Worm (Caenorhabditis elegans) whole organism, young adult: ENCODE measurements around the gene Y47A7.2.

ENCODE experiments used
- B0261.1 ChIP-seq: sonication (generic microtip); optimal IDR thresholded peaks from 2 replicates; lab custom pipeline; 2016; ENCODE audit warnings: mild to moderate bottlenecking, missing genetic modification characterization, moderate library complexity, missing compliant biosample characterization
- B0336.3 ChIP-seq: fragments of 200-800 bp; sonication (Bioruptor generic); IDR thresholded peaks from 2 replicates; pipeline ENCODE4 v1.3.6; 2022; ENCODE audit warnings: missing genetic modification characterization, missing compliant biosample characterization
- D2030.7 ChIP-seq: fragments of 200-800 bp; sonication (Bioruptor generic); IDR thresholded peaks from 2 replicates; pipeline ENCODE4 v1.3.6; 2022; ENCODE audit warnings: missing genetic modification reagents, missing genetic modification characterization, missing compliant biosample characterization
- F22D6.2 ChIP-seq: sonication (generic microtip); optimal IDR thresholded peaks from 2 replicates; lab custom pipeline; 2016; ENCODE audit warnings: mild to moderate bottlenecking, missing genetic modification characterization, missing compliant biosample characterization
- F33H1.4 ChIP-seq: fragments of 200-800 bp; sonication (Bioruptor generic); IDR thresholded peaks from 2 replicates; pipeline ENCODE4 v1.3.6; 2022; ENCODE audit warnings: missing genetic modification reagents, missing genetic modification characterization, missing compliant biosample characterization
- F37B4.10 ChIP-seq: fragments of 200-800 bp; sonication (Bioruptor generic); IDR thresholded peaks from 2 replicates; pipeline ENCODE4 v1.3.6; 2022; ENCODE audit warnings: missing genetic modification characterization, missing compliant biosample characterization
- K11D2.4 ChIP-seq: fragments of 200-800 bp; sonication (Bioruptor generic); IDR thresholded peaks from 2 replicates; pipeline ENCODE4 v1.3.6; 2022; ENCODE audit warnings: missing genetic modification reagents, missing genetic modification characterization, missing compliant biosample characterization
- K12H6.12 ChIP-seq: fragments of 200-800 bp; sonication (Bioruptor generic); optimal IDR thresholded peaks from 2 replicates; lab custom pipeline; 2018; ENCODE audit warnings: mild to moderate bottlenecking, missing genetic modification characterization, missing compliant biosample characterization
- T07F8.4 ChIP-seq: sonication (generic microtip); optimal IDR thresholded peaks from 2 replicates; lab custom pipeline; 2016; ENCODE audit warnings: mild to moderate bottlenecking, missing genetic modification characterization, moderate library complexity, missing compliant biosample characterization
- Y67H2A.10 ChIP-seq: fragments of 200-800 bp; sonication (Bioruptor generic); conservative IDR thresholded peaks from 2 replicates; pipeline ENCODE4 v1.3.6; 2022; ENCODE audit warnings: missing genetic modification reagents, missing genetic modification characterization, missing compliant biosample characterization
- Y79H2A.3 ChIP-seq: fragments of 200-800 bp; sonication (Bioruptor generic); conservative IDR thresholded peaks from 2 replicates; pipeline ENCODE4 v1.3.6; 2022; ENCODE audit warnings: missing genetic modification reagents, missing genetic modification characterization, missing compliant biosample characterization
- Y95B8A.8 ChIP-seq: fragments of 200-800 bp; sonication (Bioruptor generic); IDR thresholded peaks from 2 replicates; pipeline ENCODE4 v1.3.6; 2022; ENCODE audit warnings: missing genetic modification reagents, missing genetic modification characterization, missing compliant biosample characterization
- ZK185.1 ChIP-seq: sonication (generic microtip); optimal IDR thresholded peaks from 2 replicates; lab custom pipeline; 2016; ENCODE audit warnings: mild to moderate bottlenecking, missing genetic modification characterization, missing compliant biosample characterization; ENCODE audit not compliant: poor library complexity, severe bottlenecking
- attf-3 ChIP-seq: fragments of 200-800 bp; sonication (Bioruptor generic); conservative IDR thresholded peaks from 2 replicates; pipeline ENCODE4 v1.3.6; 2022; ENCODE audit warnings: missing genetic modification reagents, missing genetic modification characterization, missing compliant biosample characterization
- attf-6 ChIP-seq: fragments of 200-800 bp; sonication (Bioruptor generic); IDR thresholded peaks from 2 replicates; pipeline ENCODE4 v1.3.6; 2022; ENCODE audit warnings: missing genetic modification reagents, missing genetic modification characterization, missing compliant biosample characterization
- bed-1 ChIP-seq: fragments of 200-800 bp; sonication (Bioruptor generic); IDR thresholded peaks from 2 replicates; pipeline ENCODE4 v1.3.6; 2022; ENCODE audit warnings: missing genetic modification reagents, missing genetic modification characterization, missing compliant biosample characterization
- ccch-3 ChIP-seq: fragments of 200-800 bp; sonication (Bioruptor generic); optimal IDR thresholded peaks from 2 replicates; lab custom pipeline; 2018; ENCODE audit warnings: mild to moderate bottlenecking, missing genetic modification characterization, missing compliant biosample characterization
- ceh-100 ChIP-seq: fragments of 200-800 bp; sonication (Bioruptor generic); IDR thresholded peaks from 2 replicates; pipeline ENCODE4 v1.3.6; 2022; ENCODE audit warnings: missing genetic modification reagents, missing genetic modification characterization, missing compliant biosample characterization
- ceh-91 ChIP-seq: fragments of 200-800 bp; sonication (Bioruptor generic); IDR thresholded peaks from 2 replicates; pipeline ENCODE4 v1.3.6; 2022; ENCODE audit warnings: missing genetic modification reagents, missing genetic modification characterization, missing compliant biosample characterization
- die-1 ChIP-seq: sonication (generic microtip); optimal IDR thresholded peaks from 2 replicates; lab custom pipeline; 2016; ENCODE audit warnings: missing genotype, mild to moderate bottlenecking, missing genetic modification characterization, missing compliant biosample characterization
- dpff-1 ChIP-seq: sonication (generic microtip); optimal IDR thresholded peaks from 2 replicates; lab custom pipeline; 2017; ENCODE audit warnings: mild to moderate bottlenecking, missing genetic modification characterization, missing compliant biosample characterization
- egrh-3 ChIP-seq: fragments of 200-800 bp; sonication (Bioruptor generic); IDR thresholded peaks from 2 replicates; pipeline ENCODE4 v1.3.6; 2022; ENCODE audit warnings: missing genetic modification reagents, missing genetic modification characterization, missing compliant biosample characterization
- ekl-4 ChIP-seq: fragments of 200-800 bp; sonication (Bioruptor generic); IDR thresholded peaks from 2 replicates; pipeline ENCODE4 v1.3.6; 2022; ENCODE audit warnings: missing genetic modification reagents, missing genetic modification characterization, missing compliant biosample characterization
- fkh-3 ChIP-seq: sonication (generic microtip); optimal IDR thresholded peaks from 2 replicates; lab custom pipeline; 2016; ENCODE audit warnings: mild to moderate bottlenecking, missing genetic modification characterization, missing compliant biosample characterization
- gei-17 ChIP-seq: fragments of 200-800 bp; sonication (Bioruptor generic); optimal IDR thresholded peaks from 2 replicates; lab custom pipeline; 2018; ENCODE audit warnings: mild to moderate bottlenecking, missing genetic modification characterization, missing compliant biosample characterization
- hmg-1.2 ChIP-seq: fragments of 200-800 bp; sonication (Bioruptor generic); IDR thresholded peaks from 2 replicates; pipeline ENCODE4 v1.3.6; 2022; ENCODE audit warnings: missing genetic modification reagents, missing genetic modification characterization, missing compliant biosample characterization
- hmg-20 ChIP-seq: fragments of 200-800 bp; sonication (Bioruptor generic); IDR thresholded peaks from 2 replicates; pipeline ENCODE4 v1.3.6; 2022; ENCODE audit warnings: missing genetic modification reagents, missing genetic modification characterization, missing compliant biosample characterization
- lag-1 ChIP-seq: fragments of 200-800 bp; sonication (Bioruptor generic); IDR thresholded peaks from 2 replicates; pipeline ENCODE4 v1.3.6; 2022; ENCODE audit warnings: missing genetic modification reagents, missing genetic modification characterization, missing compliant biosample characterization
- let-607 ChIP-seq, 2 experiments: fragments of 200-800 bp in 1 of 2; sonication (Bioruptor generic) in 1 of 2; sonication (generic microtip) in 1 of 2; optimal IDR thresholded peaks; 2 replicates each; lab custom pipeline; 2016 to 2018; ENCODE audit warnings: mild to moderate bottlenecking in 2 of 2, missing compliant biosample characterization in 2 of 2, missing genetic modification characterization in 2 of 2, moderate library complexity in 2 of 2, missing genotype in 1 of 2
- lin-35 ChIP-seq, 3 experiments: fragments of 150-350 bp in 2 of 3; sonication (generic microtip) in 1 of 3; optimal IDR thresholded peaks; 2 replicates each; lab custom pipeline; 2014 to 2018; ENCODE audit warnings: missing biosample characterization in 3 of 3, missing genetic modification characterization in 3 of 3, missing genetic modification reagents in 3 of 3
- lsl-1 ChIP-seq: fragments of 200-800 bp; sonication (Bioruptor generic); optimal IDR thresholded peaks from 2 replicates; lab custom pipeline; 2018; ENCODE audit warnings: mild to moderate bottlenecking, missing genetic modification characterization, moderate library complexity, missing compliant biosample characterization
- madf-8 ChIP-seq: fragments of 200-800 bp; sonication (Bioruptor generic); conservative IDR thresholded peaks from 2 replicates; pipeline ENCODE4 v1.3.6; 2022; ENCODE audit warnings: missing genetic modification reagents, missing genetic modification characterization, missing compliant biosample characterization
- mel-28 ChIP-seq: sonication (generic microtip); optimal IDR thresholded peaks from 2 replicates; lab custom pipeline; 2016; ENCODE audit warnings: borderline replicate concordance, mild to moderate bottlenecking, missing genetic modification characterization, missing compliant biosample characterization
- mes-4 ChIP-seq: sonication (generic microtip); optimal IDR thresholded peaks from 2 replicates; lab custom pipeline; 2016; ENCODE audit warnings: missing genotype, missing genetic modification characterization, missing compliant biosample characterization
- nhr-80 ChIP-seq: sonication (generic microtip); optimal IDR thresholded peaks from 2 replicates; lab custom pipeline; 2016; ENCODE audit warnings: missing genetic modification characterization, missing compliant biosample characterization
- rcor-1 ChIP-seq: fragments of 200-800 bp; sonication (Bioruptor generic); IDR thresholded peaks from 2 replicates; pipeline ENCODE4 v1.3.6; 2022; ENCODE audit warnings: missing genetic modification reagents, missing genetic modification characterization, missing compliant biosample characterization
- rpc-1 ChIP-seq, 2 experiments: fragments of 150-350 bp in 1 of 2; sonication (generic microtip) in 1 of 2; optimal IDR thresholded peaks; 2 replicates each; lab custom pipeline; 2014 to 2018; ENCODE audit warnings: missing biosample characterization in 1 of 2, missing genetic modification characterization in 1 of 2, missing genetic modification reagents in 1 of 2, missing genotype in 1 of 2
- sdz-38 ChIP-seq: sonication (generic microtip); optimal IDR thresholded peaks from 2 replicates; lab custom pipeline; 2016; ENCODE audit warnings: missing genotype, missing genetic modification characterization, missing compliant biosample characterization
- snpc-3.4 ChIP-seq: sonication (generic microtip); optimal IDR thresholded peaks from 2 replicates; lab custom pipeline; 2017; ENCODE audit warnings: missing genetic modification characterization, mild to moderate bottlenecking, missing compliant biosample characterization, antibody characterized with exemption, moderate library complexity, missing genotype, missing genetic modification reagents
- tlf-1 ChIP-seq: fragments of 200-800 bp; sonication (Bioruptor generic); optimal IDR thresholded peaks from 2 replicates; lab custom pipeline; 2018; ENCODE audit warnings: mild to moderate bottlenecking, missing genetic modification characterization, missing compliant biosample characterization
- unc-62 ChIP-seq: fragments of 150-350 bp; optimal IDR thresholded peaks from 2 replicates; lab custom pipeline; 2014; ENCODE audit warnings: missing biosample characterization, missing genetic modification reagents, missing genetic modification characterization
- zfh-2 ChIP-seq: fragments of 200-800 bp; sonication (Bioruptor generic); conservative IDR thresholded peaks from 2 replicates; pipeline ENCODE4 v1.3.6; 2022; ENCODE audit warnings: missing genetic modification reagents, missing genetic modification characterization, missing compliant biosample characterization
- ztf-6 ChIP-seq: fragments of 200-800 bp; sonication (Bioruptor generic); IDR thresholded peaks from 2 replicates; pipeline ENCODE4 v1.3.6; 2022; ENCODE audit warnings: missing genetic modification reagents, missing genetic modification characterization, missing compliant biosample characterization

Y47A7.2 gene

ce11 chrV:5178051-5178450 is 20.1 kb downstream of the Y47A7.2 start:
- TF ChIP-seq die-1 (tag; lab: Kevin White, UChicago) (no peak), bed-1 (no peak), nhr-80 (peak; percentile 13)

DNA sequence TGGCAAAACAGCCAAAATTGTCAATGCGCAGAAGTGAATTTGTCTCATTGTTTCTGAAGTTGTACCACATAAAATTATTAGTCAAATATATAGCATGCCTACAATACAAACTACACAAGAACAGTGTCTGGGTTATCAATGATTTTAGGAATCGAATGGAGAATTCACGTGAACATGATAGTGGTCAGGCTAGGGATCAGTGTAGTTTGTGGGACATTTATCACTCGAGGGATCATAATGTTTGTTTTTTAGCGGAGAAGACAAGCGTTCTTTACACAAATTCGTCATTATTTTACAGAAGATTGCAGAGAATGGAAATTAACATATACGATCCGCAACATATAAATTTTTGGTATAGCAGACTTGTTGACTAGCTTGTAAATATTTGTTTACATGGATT is 20.9 kb downstream of the Y47A7.2 start, which contains the start of gene ugt-51:
ugt-51 (minus strand) TSS at position 101 of the 400 bp plus-strand sequence.
- no peak for TF ChIP-seq K12H6.12 (tag; lab: Kevin White, UChicago)
- TF ChIP-seq mel-28 (tag; lab: Kevin White, UChicago): no peak
- no peak for TF ChIP-seq hmg-20 (GFP tag; lab: Robert Waterston, UW)
- no peak for TF ChIP-seq bed-1
- TF ChIP-seq ceh-91 (GFP tag; lab: Robert Waterston, UW): no peak
- no peak for TF ChIP-seq ekl-4 (GFP tag; lab: Robert Waterston, UW)
- no peak for TF ChIP-seq lin-35 (GFP tag; optimal IDR thresholded peaks at IDR 0.05; lab: Kevin White, UChicago)
- no peak for TF ChIP-seq F37B4.10 (GFP tag; lab: Robert Waterston, UW)
- no peak for TF ChIP-seq snpc-3.4 (tag; lab: Kevin White, UChicago)
- TF ChIP-seq madf-8 (GFP tag; lab: Robert Waterston, UW): no peak
- no peak for TF ChIP-seq ceh-100 (GFP tag; lab: Robert Waterston, UW)
- no peak for TF ChIP-seq mes-4
- TF ChIP-seq zfh-2 (GFP tag; lab: Robert Waterston, UW): no peak
- TF ChIP-seq rpc-1 (optimal IDR thresholded peaks at IDR 0.05; lab: Kevin White, UChicago): no peak
- TF ChIP-seq rpc-1 (tag; optimal IDR thresholded peaks at IDR 0.05; lab: Kevin White, UChicago): no peak
- TF ChIP-seq, all 124 proteins: peak for 0

- TF ChIP-seq T07F8.4: no peak
- no peak for TF ChIP-seq mel-28 (tag; lab: Kevin White, UChicago)
- TF ChIP-seq hmg-1.2: no peak
- no peak for TF ChIP-seq dpff-1 (tag; lab: Kevin White, UChicago)
- TF ChIP-seq ztf-6: no peak
- no peak for TF ChIP-seq egrh-3 (GFP tag; lab: Robert Waterston, UW)
- TF ChIP-seq F22D6.2 (tag; lab: Kevin White, UChicago): no peak
- TF ChIP-seq lag-1 (GFP tag; lab: Robert Waterston, UW): no peak
- TF ChIP-seq unc-62: no peak
- no peak for TF ChIP-seq Y95B8A.8 (GFP tag; lab: Robert Waterston, UW)
- TF ChIP-seq Y79H2A.3 (GFP tag; lab: Robert Waterston, UW): no peak
- TF ChIP-seq fkh-3: no peak
- no peak for TF ChIP-seq rcor-1 (GFP tag; lab: Robert Waterston, UW)
- TF ChIP-seq attf-6 (GFP tag; lab: Robert Waterston, UW): no peak
- no peak for TF ChIP-seq Y67H2A.10 (GFP tag; lab: Robert Waterston, UW)
- TF ChIP-seq ccch-3 (GFP tag; lab: Kevin White, UChicago): no peak
- TF ChIP-seq sdz-38 (tag; lab: Kevin White, UChicago): no peak
- TF ChIP-seq hmg-20 (GFP tag; lab: Robert Waterston, UW): no peak
These were observed 25.3 kb downstream of the Y47A7.2 start, which contains the start of gene srt-65 for ce11 chrV:5172833-5173232. srt-65 (minus strand) TSS chrV:5172933.

- TF ChIP-seq B0336.3 (GFP tag; lab: Robert Waterston, UW) (no peak), D2030.7 (no peak), gei-17 (no peak), B0261.1 (tag; lab: Kevin White, UChicago) (no peak), K11D2.4 (no peak), rcor-1 (GFP tag; lab: Robert Waterston, UW) (no peak), attf-3 (GFP tag; lab: Robert Waterston, UW) (no peak), let-607 (tag; optimal IDR thresholded peaks at IDR 0.05; lab: Kevin White, UChicago) (no peak), lsl-1 (GFP tag; lab: Kevin White, UChicago) (no peak), F33H1.4 (GFP tag; lab: Robert Waterston, UW) (no peak), tlf-1 (no peak), ZK185.1 (no peak)
These were observed 28.6 kb downstream of the Y47A7.2 start, which contains the start of gene srt-64 for ce11 chrV:5169586-5169985. srt-64 (minus strand) TSS chrV:5169686.
